Fruit fly (Drosophila melanogaster) whole organism, embryonic: Measurements from ENCODE around the gene CG9932.

Source experiments
- Atf3 ChIP-seq: fragments of 200-800 bp; sonication (Bioruptor generic); optimal IDR thresholded peaks from 3 replicates; lab custom pipeline; 2016; ENCODE audit warnings: missing biosample characterization, missing genetic modification characterization
- Awh ChIP-seq: fragments of 200-800 bp; sonication (Bioruptor generic); IDR thresholded peaks from 2 replicates; pipeline ENCODE4, ENCODE4 v1.3.6; 2022; ENCODE audit warnings: missing biosample characterization, missing genetic modification characterization
- Blimp-1 ChIP-seq: fragments of 200-800 bp; sonication (Bioruptor generic); optimal IDR thresholded peaks from 3 replicates; lab custom pipeline; 2018; ENCODE audit warnings: missing biosample characterization, missing genetic modification characterization, mild to moderate bottlenecking, moderate library complexity, missing genetic modification reagents
- BtbVII ChIP-seq: fragments of 200-800 bp; sonication (Bioruptor generic); optimal IDR thresholded peaks from 3 replicates; lab custom pipeline; 2017; ENCODE audit warnings: missing biosample characterization, mild to moderate bottlenecking, missing genetic modification characterization
- CG1024 ChIP-seq: fragments of 200-800 bp; sonication (Bioruptor generic); IDR thresholded peaks from 2 replicates; pipeline ENCODE4 v1.3.6; 2022; ENCODE audit warnings: missing biosample characterization, missing genetic modification characterization
- CG11504 ChIP-seq: fragments of 200-800 bp; sonication (Bioruptor generic); optimal IDR thresholded peaks from 3 replicates; lab custom pipeline; 2019; ENCODE audit warnings: missing biosample characterization, mild to moderate bottlenecking, missing genetic modification characterization, moderate library complexity
- CG11695 ChIP-seq: fragments of 200-800 bp; sonication (Bioruptor generic); IDR thresholded peaks from 3 replicates; pipeline ENCODE4 v1.3.6; 2022; ENCODE audit warnings: missing biosample characterization, missing genetic modification characterization
- CG12104 ChIP-seq: fragments of 200-800 bp; sonication (Bioruptor generic); optimal IDR thresholded peaks from 3 replicates; lab custom pipeline; 2016; ENCODE audit warnings: missing biosample characterization, missing genetic modification characterization
- CG13424 ChIP-seq: fragments of 200-800 bp; sonication (Bioruptor generic); optimal IDR thresholded peaks from 2 replicates; lab custom pipeline; 2019; ENCODE audit warnings: missing biosample characterization, mild to moderate bottlenecking, missing genetic modification characterization, moderate library complexity
- CG18599 ChIP-seq: fragments of 200-800 bp; sonication (Bioruptor generic); optimal IDR thresholded peaks from 3 replicates; lab custom pipeline; 2017; ENCODE audit warnings: missing biosample characterization, missing genetic modification characterization, mild to moderate bottlenecking, moderate library complexity, missing genetic modification reagents
- CG2120 ChIP-seq: fragments of 200-800 bp; sonication (Bioruptor generic); optimal IDR thresholded peaks from 3 replicates; lab custom pipeline; 2016; ENCODE audit warnings: missing biosample characterization, missing genetic modification characterization
- CG2129 ChIP-seq: fragments of 200-800 bp; sonication (Bioruptor generic); IDR thresholded peaks from 2 replicates; pipeline ENCODE4 v1.3.6; 2022; ENCODE audit warnings: missing biosample characterization, missing genetic modification characterization; ENCODE audit not compliant: partially characterized antibody
- CG2678 ChIP-seq: fragments of 200-800 bp; sonication (Bioruptor generic); optimal IDR thresholded peaks from 3 replicates; lab custom pipeline; 2019; ENCODE audit warnings: missing biosample characterization, mild to moderate bottlenecking, missing genetic modification characterization, moderate library complexity
- CG6765 ChIP-seq: fragments of 200-800 bp; sonication (Bioruptor generic); optimal IDR thresholded peaks from 3 replicates; lab custom pipeline; 2017; ENCODE audit warnings: missing biosample characterization, mild to moderate bottlenecking, missing genetic modification characterization
- CG6791 ChIP-seq: fragments of 200-800 bp; sonication (Bioruptor generic); IDR thresholded peaks from 3 replicates; pipeline ENCODE4 v1.3.6; 2022; ENCODE audit warnings: missing biosample characterization, missing genetic modification characterization; ENCODE audit not compliant: partially characterized antibody
- CG7271 ChIP-seq: fragments of 200-800 bp; sonication (Bioruptor generic); optimal IDR thresholded peaks from 2 replicates; lab custom pipeline; 2018; ENCODE audit warnings: missing biosample characterization, mild to moderate bottlenecking, missing genetic modification characterization, moderate library complexity
- CG7556 ChIP-seq: fragments of 200-800 bp; sonication (Bioruptor generic); optimal IDR thresholded peaks from 2 replicates; lab custom pipeline; 2017; ENCODE audit warnings: missing biosample characterization, mild to moderate bottlenecking, missing genetic modification characterization
- CG7839 ChIP-seq: fragments of 200-800 bp; sonication (Bioruptor generic); optimal IDR thresholded peaks from 3 replicates; lab custom pipeline; 2018; ENCODE audit warnings: missing biosample characterization, mild to moderate bottlenecking, missing genetic modification characterization, moderate library complexity
- Dad ChIP-seq: fragments of 200-800 bp; sonication (Bioruptor generic); optimal IDR thresholded peaks from 3 replicates; lab custom pipeline; 2016; ENCODE audit warnings: missing biosample characterization, missing genetic modification characterization
- Dll ChIP-seq: fragments of 200-800 bp; sonication (Bioruptor generic); IDR thresholded peaks from 4 replicates; pipeline ENCODE4 v1.3.6; 2022; ENCODE audit warnings: missing biosample characterization, missing genetic modification characterization; ENCODE audit not compliant: partially characterized antibody
- H15 ChIP-seq: fragments of 200-800 bp; sonication (Bioruptor generic); IDR thresholded peaks from 3 replicates; pipeline ENCODE4 v1.3.6; 2022; ENCODE audit warnings: missing biosample characterization, missing genetic modification characterization
- H2.0 ChIP-seq: fragments of 200-800 bp; sonication (Bioruptor generic); IDR thresholded peaks from 2 replicates; pipeline ENCODE4 v1.3.6; 2022; ENCODE audit warnings: missing biosample characterization, missing genetic modification characterization
- Hmr ChIP-seq: fragments of 200-800 bp; sonication (Bioruptor generic); optimal IDR thresholded peaks from 3 replicates; lab custom pipeline; 2017; ENCODE audit warnings: mild to moderate bottlenecking, missing biosample characterization, missing genetic modification reagents, missing genetic modification characterization
- Hr51 ChIP-seq, 2 experiments: fragments of 200-800 bp; sonication (Bioruptor generic); optimal IDR thresholded peaks; 2 replicates in 1 of 2; 3 replicates in 1 of 2; lab custom pipeline; 2016 to 2018; ENCODE audit warnings: missing biosample characterization in 2 of 2, missing genetic modification characterization in 2 of 2, mild to moderate bottlenecking in 1 of 2, moderate library complexity in 1 of 2
- Max ChIP-seq: fragments of 200-800 bp; sonication (Bioruptor generic); optimal IDR thresholded peaks from 2 replicates; lab custom pipeline; 2016; ENCODE audit warnings: missing biosample characterization, mild to moderate bottlenecking, missing genetic modification characterization
- Meics ChIP-seq: fragments of 200-800 bp; sonication (Bioruptor generic); optimal IDR thresholded peaks from 2 replicates; lab custom pipeline; 2017; ENCODE audit warnings: missing biosample characterization, mild to moderate bottlenecking, missing genetic modification characterization
- Xrp1 ChIP-seq: fragments of 200-800 bp; sonication (Bioruptor generic); IDR thresholded peaks from 2 replicates; pipeline ENCODE4 v1.3.6; 2022; ENCODE audit warnings: missing biosample characterization, missing genetic modification characterization
- ash1 ChIP-seq: fragments of 200-800 bp; sonication (Bioruptor generic); optimal IDR thresholded peaks from 2 replicates; lab custom pipeline; 2018; ENCODE audit warnings: missing biosample characterization, mild to moderate bottlenecking, missing genetic modification characterization
- bsh ChIP-seq, 2 experiments: fragments of 200-800 bp; sonication (Bioruptor generic); optimal IDR thresholded peaks; 2 replicates each; lab custom pipeline; 2017 to 2018; ENCODE audit warnings: mild to moderate bottlenecking in 2 of 2, missing biosample characterization in 2 of 2, missing genetic modification characterization in 2 of 2, moderate library complexity in 1 of 2
- dmrt99B ChIP-seq: fragments of 200-800 bp; sonication (Bioruptor generic); optimal IDR thresholded peaks from 2 replicates; lab custom pipeline; 2018; ENCODE audit warnings: missing biosample characterization, mild to moderate bottlenecking, missing genetic modification characterization, moderate library complexity
- dysf ChIP-seq: fragments of 200-800 bp; sonication (Bioruptor generic); IDR thresholded peaks from 3 replicates; pipeline ENCODE4 v1.3.6; 2022; ENCODE audit warnings: missing biosample characterization, missing genetic modification characterization
- gem ChIP-seq: fragments of 200-800 bp; sonication (Bioruptor generic); optimal IDR thresholded peaks from 2 replicates; lab custom pipeline; 2019; ENCODE audit warnings: missing biosample characterization, mild to moderate bottlenecking, missing genetic modification characterization, moderate library complexity
- hb ChIP-seq: fragments of 200-800 bp; sonication (Bioruptor generic); IDR thresholded peaks from 3 replicates; pipeline ENCODE4 v1.3.6; 2022; ENCODE audit warnings: missing biosample characterization, missing genetic modification characterization; ENCODE audit not compliant: partially characterized antibody
- lab ChIP-seq: fragments of 200-800 bp; sonication (Bioruptor generic); optimal IDR thresholded peaks from 3 replicates; lab custom pipeline; 2017; ENCODE audit warnings: missing biosample characterization, missing genetic modification characterization, mild to moderate bottlenecking, moderate library complexity, missing genetic modification reagents
- pan ChIP-seq, 4 experiments: fragments of >200 bp in 3 of 4; fragments of 200-800 bp in 1 of 4; sonication (Bioruptor generic) in 1 of 4; optimal IDR thresholded peaks in 3 of 4; IDR thresholded peaks in 1 of 4; 2 replicates each; pipeline versions ENCODE4 v1.3.6 to Lab custom; 2017 to 2022; ENCODE audit warnings: missing biosample characterization in 2 of 4, missing genetic modification characterization in 2 of 4, mixed read lengths in 1 of 4
- phol ChIP-seq: fragments of 200-800 bp; sonication (Bioruptor generic); optimal IDR thresholded peaks from 3 replicates; lab custom pipeline; 2018; ENCODE audit warnings: missing biosample characterization, mild to moderate bottlenecking, missing genetic modification characterization, moderate library complexity
- repo ChIP-seq: fragments of 200-800 bp; sonication (Bioruptor generic); optimal IDR thresholded peaks from 2 replicates; lab custom pipeline; 2016; ENCODE audit warnings: missing biosample characterization, missing genetic modification characterization
- row ChIP-seq: fragments of 200-800 bp; sonication (Bioruptor generic); IDR thresholded peaks from 3 replicates; pipeline ENCODE4 v1.3.6; 2022; ENCODE audit warnings: missing biosample characterization, missing genetic modification characterization
- schlank ChIP-seq: fragments of 200-800 bp; sonication (Bioruptor generic); optimal IDR thresholded peaks from 2 replicates; lab custom pipeline; 2018; ENCODE audit warnings: missing biosample characterization, mild to moderate bottlenecking, missing genetic modification characterization
- sens ChIP-seq: fragments of 200-800 bp; sonication (Bioruptor generic); peaks from one replicate; lab custom pipeline; 2016; ENCODE audit warnings: missing biosample characterization, missing genetic modification characterization
- slbo ChIP-seq: fragments of 200-800 bp; sonication (Bioruptor generic); IDR thresholded peaks from 2 replicates; pipeline ENCODE4 v1.3.6; 2022; ENCODE audit warnings: missing biosample characterization, missing genetic modification characterization
- tgo ChIP-seq: fragments of 200-800 bp; sonication (Bioruptor generic); IDR thresholded peaks from 3 replicates; pipeline ENCODE4 v1.3.6; 2022; ENCODE audit warnings: missing biosample characterization, missing genetic modification characterization
- tll ChIP-seq, 2 experiments: fragments of 200-800 bp in 1 of 2; fragments of >200 bp in 1 of 2; sonication (Bioruptor generic) in 1 of 2; optimal IDR thresholded peaks; 2 replicates each; lab custom pipeline; 2017 to 2019; ENCODE audit warnings: missing biosample characterization in 2 of 2, missing genetic modification characterization in 2 of 2, mild to moderate bottlenecking in 1 of 2, moderate library complexity in 1 of 2
- yki ChIP-seq: fragments of >200 bp; optimal IDR thresholded peaks from 3 replicates; lab custom pipeline; 2018

The CG9932 gene

dm6 chr2L:13000393-13001001 lies 59.4 kb downstream of the CG9932 start, which contains the start of gene Yip1d1 (continued):
- TF ChIP-seq Dll (GFP tag; lab: Robert Waterston, UW) (peak; percentile 96), CG6765 (no peak)

- TF ChIP-seq CG18599 (GFP tag; lab: Kevin White, UChicago) (peak; percentile 53), yki (no peak), sens (GFP tag; lab: Kevin White, UChicago) (peak; percentile 37), CG11504 (tag; lab: Kevin White, UChicago) (peak; percentile 28), dysf (GFP tag; lab: Robert Waterston, UW) (0 out of 3 replicates have a peak, but pooled peaks have one; percentile 25), pan (optimal IDR thresholded peaks at IDR 0.05; lab: Kevin White, UChicago) (no peak), pan (GFP tag; optimal IDR thresholded peaks at IDR 0.05 in 1 of 2, IDR thresholded peaks at IDR 0.05 in 1 of 2) (peak in 1 of 2 experiments; percentile 10), dmrt99B (tag; lab: Kevin White, UChicago) (peak; percentile 15), CG7271 (tag; lab: Kevin White, UChicago) (no peak), Max (no peak), row (GFP tag; lab: Robert Waterston, UW) (peak; percentile 28; the same call in 1 of the 3 replicates), CG7556 (peak; percentile 33), tll (GFP tag; optimal IDR thresholded peaks at IDR 0.05; lab: Kevin White, UChicago) (no peak), CG7839 (peak; percentile 20), Atf3 (GFP tag; lab: Kevin White, UChicago) (no peak), Hmr (GFP tag; lab: Kevin White, UChicago) (peak; percentile 11), CG12104 (GFP tag; lab: Kevin White, UChicago) (no peak), schlank (no peak), CG2120 (GFP tag; lab: Kevin White, UChicago) (peak; percentile 1), Hr51 (GFP tag; optimal IDR thresholded peaks at IDR 0.05; lab: Kevin White, UChicago) (peak in 1 of 2 experiments; percentile 23), Dad (GFP tag; lab: Kevin White, UChicago) (no peak), Meics (GFP tag; lab: Kevin White, UChicago) (peak; percentile 15), gem (tag; lab: Kevin White, UChicago) (peak; percentile 33), CG2678 (tag; lab: Kevin White, UChicago) (peak; percentile 51)
These were observed 74.9 kb downstream of the CG9932 start for dm6 chr2L:12985043-12985442.

- TF ChIP-seq CG2129 (GFP tag; lab: Robert Waterston, UW) (no peak), phol (tag; lab: Kevin White, UChicago) (peak; percentile 28), CG13424 (peak; percentile 5), repo (GFP tag; lab: Kevin White, UChicago) (no peak), Xrp1 (GFP tag; lab: Robert Waterston, UW) (peak; percentile 42; the same call in 1 of the 2 replicates), CG2678 (tag; lab: Kevin White, UChicago) (peak; percentile 25), tgo (GFP tag; lab: Robert Waterston, UW) (peak; percentile 18; the same call in 1 of the 3 replicates), H2.0 (GFP tag; lab: Robert Waterston, UW) (peak; percentile 37; the same call in 1 of the 2 replicates), H15 (0 out of 3 replicates have a peak, but pooled peaks have one; percentile 17), gem (tag; lab: Kevin White, UChicago) (peak; percentile 53), Blimp-1 (peak; percentile 42), Hr51 (GFP tag; optimal IDR thresholded peaks at IDR 0.05; lab: Kevin White, UChicago) (peak in 1 of 2 experiments; percentile 21), slbo (GFP tag; lab: Robert Waterston, UW) (0 out of 2 replicates have a peak, but pooled peaks have one; percentile 17), BtbVII (no peak), dmrt99B (tag; lab: Kevin White, UChicago) (peak; percentile 52), bsh (GFP tag; optimal IDR thresholded peaks at IDR 0.05; lab: Kevin White, UChicago) (peak in 1 of 2 experiments; percentile 23), ash1 (GFP tag; lab: Kevin White, UChicago) (no peak), CG6791 (GFP tag; lab: Robert Waterston, UW) (no peak), dysf (GFP tag; lab: Robert Waterston, UW) (0 out of 3 replicates have a peak, but pooled peaks have one; percentile 5), hb (GFP tag; lab: Robert Waterston, UW) (0 out of 3 replicates have a peak, but pooled peaks have one; percentile 20), CG11695 (GFP tag; lab: Robert Waterston, UW) (no peak), CG1024 (GFP tag; lab: Robert Waterston, UW) (no peak), lab (GFP tag; lab: Kevin White, UChicago) (peak; percentile 23), Awh (no peak)
These were observed 77.8 kb downstream of the CG9932 start for dm6 chr2L:12982107-12982506.
